Worm (Caenorhabditis elegans) whole organism, early embryonic: ENCODE measurements around the gene bus-4.

Experiments used
- aly-1 ChIP-seq: sonication (generic microtip); optimal IDR thresholded peaks from 2 replicates; lab custom pipeline; 2016; ENCODE audit warnings: missing genetic modification characterization, missing compliant biosample characterization
- ets-7 ChIP-seq: sonication (generic microtip); optimal IDR thresholded peaks from 2 replicates; lab custom pipeline; 2016; ENCODE audit warnings: missing genotype, missing genetic modification characterization, missing compliant biosample characterization
- flt-1 ChIP-seq: fragments of 200-800 bp; sonication (Bioruptor generic); IDR thresholded peaks from 2 replicates; pipeline ENCODE4 v1.3.6; 2022; ENCODE audit warnings: missing genetic modification characterization, missing compliant biosample characterization
- tra-4 ChIP-seq: sonication (generic microtip); optimal IDR thresholded peaks from 2 replicates; lab custom pipeline; 2017; ENCODE audit warnings: missing genetic modification characterization, missing compliant biosample characterization

ce11 chrIV:4652365-4652844 lies 35.7 kb upstream of the bus-4 start, which contains the start of gene F29B9.5:
- TF ChIP-seq ets-7, result no peak
- no peak for TF ChIP-seq tra-4 (tag; lab: Kevin White, UChicago)
- no peak for TF ChIP-seq aly-1 (tag; lab: Kevin White, UChicago)
- no peak for TF ChIP-seq flt-1 (GFP tag; lab: Robert Waterston, UW)
